Worm (Caenorhabditis elegans) whole organism, L3 larva: ENCODE results near the gene ZK1290.13.

Experiments
- ZK546.5 ChIP-seq: sonication (generic microtip); optimal IDR thresholded peaks from 2 replicates; lab custom pipeline; 2017; ENCODE audit warnings: missing biosample characterization, missing genetic modification characterization
- nhr-237 ChIP-seq: fragments of 150-350 bp; optimal IDR thresholded peaks from 2 replicates; lab custom pipeline; 2014; ENCODE audit warnings: missing biosample characterization, missing genetic modification characterization
- nhr-25 ChIP-seq: sonication (generic microtip); optimal IDR thresholded peaks from 2 replicates; lab custom pipeline; 2017; ENCODE audit warnings: missing biosample characterization, missing genetic modification characterization
- nhr-67 ChIP-seq: fragments of 150-350 bp; optimal IDR thresholded peaks from 2 replicates; lab custom pipeline; 2014; ENCODE audit warnings: missing biosample characterization, missing genetic modification characterization
- nhr-76 ChIP-seq: fragments of 150-350 bp; sonication (generic microtip); optimal IDR thresholded peaks from 5 replicates; lab custom pipeline; 2014; ENCODE audit warnings: missing biosample characterization, missing genetic modification characterization
- pha-4 ChIP-seq: fragments of 150-350 bp; optimal IDR thresholded peaks from 2 replicates; lab custom pipeline; 2014; ENCODE audit warnings: missing biosample characterization, missing genetic modification reagents, missing genetic modification characterization
- unc-62 ChIP-seq: fragments of 150-350 bp; sonication (generic microtip); optimal IDR thresholded peaks from 4 replicates; lab custom pipeline; 2014; ENCODE audit warnings: missing biosample characterization, missing genetic modification reagents, missing genetic modification characterization
- ztf-11 ChIP-seq: fragments of 150-350 bp; optimal IDR thresholded peaks from 2 replicates; lab custom pipeline; 2014; ENCODE audit warnings: missing biosample characterization, missing genetic modification characterization

- TF ChIP-seq nhr-237 (tag; lab: Kevin White, UChicago) (no peak), pha-4 (tag; lab: Kevin White, UChicago) (no peak), ZK546.5 (tag; lab: Kevin White, UChicago) (no peak), nhr-76 (no peak), unc-62 (no peak), nhr-67 (tag; lab: Kevin White, UChicago) (no peak), ztf-11 (no peak), nhr-25 (no peak)
Observed at ce11 chrII:7547269-7547668, 12.5 kb downstream of the ZK1290.13 start.
